Fruit fly (Drosophila melanogaster): ENCODE data around the gene CG32473.

dm6 chr3R:13304512-13305069 is 2.1 kb downstream of the CG32473 start:
- TF ChIP-seq kay (GFP tag; ENCODE audit: borderline replicate concordance) (no peak), cnc (optimal IDR thresholded peaks at IDR 0.05) (no peak), CG12768 (GFP tag; optimal IDR thresholded peaks at IDR 0.05) (no peak), CG1620 (GFP tag; optimal IDR thresholded peaks at IDR 0.05) (no peak), Clk (GFP tag; optimal IDR thresholded peaks at IDR 0.05) (no peak), pad (GFP tag; optimal IDR thresholded peaks at IDR 0.05) (peak; percentile 88), Crg-1 (GFP tag; optimal IDR thresholded peaks at IDR 0.05) (no peak), CG33017 (tag; optimal IDR thresholded peaks at IDR 0.05) (no peak), CG7045 (GFP tag; optimal IDR thresholded peaks at IDR 0.05) (no peak), Hr96 (GFP tag; optimal IDR thresholded peaks at IDR 0.05) (no peak), toe (GFP tag; optimal IDR thresholded peaks at IDR 0.05) (no peak), CG11617 (GFP tag; optimal IDR thresholded peaks at IDR 0.05) (no peak)
